Fruit fly (Drosophila melanogaster) whole organism, prepupa: Measurements from ENCODE around the gene 140up.

Experiments used
- CG10631 ChIP-seq: fragments of 200-800 bp; sonication (Bioruptor generic); optimal IDR thresholded peaks from 2 replicates; lab custom pipeline; 2016; ENCODE audit warnings: missing biosample characterization, missing genetic modification characterization
- CG11294 ChIP-seq: fragments of 200-800 bp; sonication (Bioruptor generic); IDR thresholded peaks from 2 replicates; pipeline ENCODE4 v1.3.6; 2022; ENCODE audit warnings: missing biosample characterization, missing genetic modification characterization
- CG15336 ChIP-seq: fragments of 200-800 bp; sonication (Bioruptor generic); IDR thresholded peaks from 2 replicates; pipeline ENCODE4 v1.3.6; 2022; ENCODE audit warnings: missing biosample characterization, missing genetic modification characterization
- CG1621 ChIP-seq: fragments of 200-800 bp; sonication (Bioruptor generic); optimal IDR thresholded peaks from 3 replicates; lab custom pipeline; 2018; ENCODE audit warnings: missing biosample characterization, mild to moderate bottlenecking, missing genetic modification characterization
- CG6163 ChIP-seq: fragments of 200-800 bp; sonication (Bioruptor generic); IDR thresholded peaks from 3 replicates; pipeline ENCODE4 v1.3.6; 2022; ENCODE audit warnings: missing biosample characterization, missing genetic modification characterization
- CG6808 ChIP-seq: fragments of 200-800 bp; sonication (Bioruptor generic); optimal IDR thresholded peaks from 3 replicates; lab custom pipeline; 2017; ENCODE audit warnings: missing biosample characterization, missing genetic modification characterization, mild to moderate bottlenecking, moderate library complexity, missing genetic modification reagents
- CG8119 ChIP-seq: fragments of 200-800 bp; sonication (Bioruptor generic); IDR thresholded peaks from 3 replicates; pipeline ENCODE4 v1.3.6; 2022; ENCODE audit warnings: missing biosample characterization, missing genetic modification characterization
- OdsH ChIP-seq: fragments of 200-800 bp; sonication (Bioruptor generic); optimal IDR thresholded peaks from 3 replicates; lab custom pipeline; 2016; ENCODE audit warnings: missing biosample characterization, missing genetic modification characterization

The 140up gene

dm6 chr3R:14077026-14077425, 48.3 kb downstream of the 140up start (continued):
- TF ChIP-seq CG6808 (GFP tag; lab: Kevin White, UChicago) (peak; percentile 55), CG10631 (GFP tag; lab: Kevin White, UChicago) (peak; percentile 24), OdsH (GFP tag; lab: Kevin White, UChicago) (peak; percentile 56), CG6163 (GFP tag; lab: Robert Waterston, UW) (peak; percentile 83), CG15336 (GFP tag; lab: Robert Waterston, UW) (peak; percentile 70), CG8119 (peak; percentile 66; the same call in 2 of the 3 replicates), CG11294 (GFP tag; lab: Robert Waterston, UW) (peak; percentile 16; the same call in 1 of the 2 replicates), CG1621 (peak; percentile 28)
- TF ChIP-seq, all 60 proteins: peak for 44
